Fruit fly (Drosophila melanogaster): ENCODE measurements around the gene tomboy20.

Gene tomboy20

dm6 chr3R:10779269-10779668 is 43.5 kb upstream of the tomboy20 start, which contains the start of gene Desi:
Gene Desi (plus strand): TSS chr3R:10779569.
- TF ChIP-seq CG9705 (GFP tag; optimal IDR thresholded peaks at IDR 0.05) (no peak), h (GFP tag; optimal IDR thresholded peaks at IDR 0.05) (no peak), sage (GFP tag; optimal IDR thresholded peaks at IDR 0.05) (no peak), dsf (GFP tag; optimal IDR thresholded peaks at IDR 0.05; ENCODE audit: borderline replicate concordance) (no peak), fru (GFP tag; optimal IDR thresholded peaks at IDR 0.05) (no peak), OdsH (GFP tag; optimal IDR thresholded peaks at IDR 0.05) (no peak), Dfd (GFP tag; optimal IDR thresholded peaks at IDR 0.05) (no peak), foxo (GFP tag; optimal IDR thresholded peaks at IDR 0.05) (no peak), rgr (GFP tag; optimal IDR thresholded peaks at IDR 0.05) (no peak), ey (GFP tag; optimal IDR thresholded peaks at IDR 0.05) (no peak), sv (GFP tag; optimal IDR thresholded peaks at IDR 0.05) (no peak), Sp1 (GFP tag; optimal IDR thresholded peaks at IDR 0.05) (no peak), Hnf4 (GFP tag; optimal IDR thresholded peaks at IDR 0.05) (no peak), Abd-B (GFP tag; optimal IDR thresholded peaks at IDR 0.05) (no peak), tai (GFP tag; optimal IDR thresholded peaks at IDR 0.05) (no peak), lola (GFP tag; optimal IDR thresholded peaks at IDR 0.05) (no peak), Rel (GFP tag; optimal IDR thresholded peaks at IDR 0.05) (no peak), Rel (tag; optimal IDR thresholded peaks at IDR 0.05) (no peak)

DNA sequence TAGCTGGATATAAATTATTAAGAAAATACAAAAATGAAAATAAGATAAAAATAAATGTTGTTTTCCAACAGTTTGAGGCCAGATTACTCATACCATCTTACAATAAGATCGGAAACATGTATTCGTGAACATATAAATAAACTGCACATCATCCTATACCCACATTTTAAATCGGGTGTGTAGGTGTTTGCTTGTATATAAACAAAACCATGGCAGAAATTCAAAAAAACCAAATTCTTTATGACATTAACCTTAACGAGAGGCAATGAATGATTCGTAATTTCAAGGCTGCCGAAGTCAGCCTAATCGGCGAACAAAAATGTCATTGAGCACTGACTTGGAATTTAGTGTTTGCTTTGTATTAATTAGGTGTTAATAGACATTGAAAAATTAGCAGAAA is 42.4 kb upstream of the tomboy20 start:
- no peak for TF ChIP-seq dl (GFP tag; optimal IDR thresholded peaks at IDR 0.05; ENCODE audit: insufficient read depth in 1 of 2, partially characterized antibody in 2 of 2)
- TF ChIP-seq CG9705 (GFP tag; optimal IDR thresholded peaks at IDR 0.05), result no peak

DNA sequence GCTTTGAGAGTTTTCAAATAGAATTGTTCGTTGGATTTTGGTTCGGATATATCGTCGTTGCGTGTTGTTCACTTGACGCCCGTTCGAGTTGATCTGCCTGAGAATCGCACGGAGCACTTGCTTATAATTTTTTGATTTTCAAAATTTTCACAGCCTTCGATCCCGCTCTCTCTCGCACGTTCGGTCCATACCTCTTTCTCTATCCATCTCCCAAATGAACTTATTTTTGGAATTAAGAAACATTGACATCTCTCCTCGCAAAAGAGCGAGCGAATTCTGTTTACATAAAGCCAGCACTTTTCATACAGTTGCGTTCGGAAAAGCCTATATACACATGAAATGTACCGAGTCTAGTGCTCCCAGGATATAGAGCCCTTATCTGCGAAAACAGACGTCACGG is 41.5 kb upstream of the tomboy20 start, which contains the start of the genes CG45076, CG45078 and fau:
Gene CG45076, minus strand, starts transcription at position 101 of the 400 bp plus-strand sequence.
Gene CG45078, minus strand, starts transcription at position 101 of the 400 bp plus-strand sequence.
Gene fau, minus strand, starts transcription at position 101 of the 400 bp plus-strand sequence.
- TF ChIP-seq Jra (GFP tag; optimal IDR thresholded peaks at IDR 0.05) (no peak), sage (GFP tag; optimal IDR thresholded peaks at IDR 0.05) (no peak), psq (GFP tag; optimal IDR thresholded peaks at IDR 0.05) (no peak), lola (GFP tag; optimal IDR thresholded peaks at IDR 0.05) (no peak), dsf (GFP tag; optimal IDR thresholded peaks at IDR 0.05; ENCODE audit: borderline replicate concordance) (no peak), dmrt93B (GFP tag; optimal IDR thresholded peaks at IDR 0.05) (no peak), CG9705 (GFP tag; optimal IDR thresholded peaks at IDR 0.05) (no peak), rgr (GFP tag; optimal IDR thresholded peaks at IDR 0.05) (no peak), fru (GFP tag; optimal IDR thresholded peaks at IDR 0.05) (no peak), br (GFP tag; optimal IDR thresholded peaks at IDR 0.05) (no peak)

- no peak for TF ChIP-seq Hr83 (GFP tag; optimal IDR thresholded peaks at IDR 0.05; ENCODE audit: poor library complexity, severe bottlenecking)
- no peak for TF ChIP-seq Abd-B (GFP tag; optimal IDR thresholded peaks at IDR 0.05)
- no peak for TF ChIP-seq dl (GFP tag; optimal IDR thresholded peaks at IDR 0.05; ENCODE audit: insufficient read depth in 1 of 2, partially characterized antibody in 2 of 2)
- TF ChIP-seq br (GFP tag; optimal IDR thresholded peaks at IDR 0.05), result no peak
- TF ChIP-seq N (GFP tag; optimal IDR thresholded peaks at IDR 0.05), result no peak
- TF ChIP-seq lola (GFP tag; optimal IDR thresholded peaks at IDR 0.05), result no peak
- TF ChIP-seq ey (GFP tag; optimal IDR thresholded peaks at IDR 0.05), result no peak
- TF ChIP-seq Jra (GFP tag; optimal IDR thresholded peaks at IDR 0.05), result no peak
- TF ChIP-seq brk (GFP tag; optimal IDR thresholded peaks at IDR 0.05), result no peak
- TF ChIP-seq Hr78 (GFP tag; optimal IDR thresholded peaks at IDR 0.05), result no peak
- no peak for TF ChIP-seq woc (GFP tag; optimal IDR thresholded peaks at IDR 0.05)
- no peak for TF ChIP-seq CrebA (GFP tag; optimal IDR thresholded peaks at IDR 0.05; ENCODE audit: borderline replicate concordance)
- TF ChIP-seq foxo (GFP tag; optimal IDR thresholded peaks at IDR 0.05), result no peak
Observed at dm6 chr3R:10776047-10776659, 40.4 kb upstream of the tomboy20 start.

- TF ChIP-seq Hnf4 (GFP tag; optimal IDR thresholded peaks at IDR 0.05), result no peak
- peak; percentile 15 for TF ChIP-seq h (GFP tag; optimal IDR thresholded peaks at IDR 0.05)
Observed at dm6 chr3R:10775246-10775645, 39.5 kb upstream of the tomboy20 start.

Measured in whole organism, wandering third instar larva.